Fruit fly (Drosophila melanogaster) ovary, adult (tissue): ENCODE results near the gene CG6873.

Source experiments
- CG17801 ChIP-seq: fragments of 200-800 bp; optimal IDR thresholded peaks from 2 replicates; lab custom pipeline; 2019; ENCODE audit warnings: missing biosample characterization, mild to moderate bottlenecking, missing genetic modification characterization, moderate library complexity; ENCODE audit not compliant: partially characterized antibody

The CG6873 gene

dm6 chrX:18709565-18709964 is 30.1 kb downstream of the CG6873 start, which contains the start of gene Cyp308a1:
Gene Cyp308a1 (plus strand): TSS chrX:18709865.
- TF ChIP-seq CG17801, result no peak

dm6 chrX:18703875-18704274 is 35.8 kb downstream of the CG6873 start:
- no peak for TF ChIP-seq CG17801

- TF ChIP-seq CG17801, result no peak
Observed at dm6 chrX:18702245-18702644, 37.5 kb downstream of the CG6873 start.

DNA sequence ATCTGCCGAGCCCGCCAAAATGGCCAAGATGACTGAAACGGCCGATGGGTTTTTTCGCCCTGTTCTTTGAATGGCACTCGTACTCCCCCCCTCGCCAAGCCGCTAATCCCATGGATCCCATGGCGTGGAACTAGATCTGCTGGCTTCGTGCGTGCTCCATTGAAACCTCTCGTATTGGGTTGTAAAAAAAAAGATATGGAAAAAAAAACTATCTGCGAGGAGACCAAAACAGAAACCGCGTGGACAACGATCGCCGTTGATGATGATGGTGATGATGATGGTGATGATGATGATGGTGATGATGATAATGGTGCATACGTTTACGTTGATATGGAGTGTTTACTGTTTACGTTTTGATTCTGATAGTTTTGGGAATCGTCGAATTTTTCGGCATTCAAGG is 37.9 kb downstream of the CG6873 start:
- no peak for TF ChIP-seq CG17801

- no peak for TF ChIP-seq CG17801
Observed at dm6 chrX:18700586-18700985, 39.1 kb downstream of the CG6873 start.

DNA sequence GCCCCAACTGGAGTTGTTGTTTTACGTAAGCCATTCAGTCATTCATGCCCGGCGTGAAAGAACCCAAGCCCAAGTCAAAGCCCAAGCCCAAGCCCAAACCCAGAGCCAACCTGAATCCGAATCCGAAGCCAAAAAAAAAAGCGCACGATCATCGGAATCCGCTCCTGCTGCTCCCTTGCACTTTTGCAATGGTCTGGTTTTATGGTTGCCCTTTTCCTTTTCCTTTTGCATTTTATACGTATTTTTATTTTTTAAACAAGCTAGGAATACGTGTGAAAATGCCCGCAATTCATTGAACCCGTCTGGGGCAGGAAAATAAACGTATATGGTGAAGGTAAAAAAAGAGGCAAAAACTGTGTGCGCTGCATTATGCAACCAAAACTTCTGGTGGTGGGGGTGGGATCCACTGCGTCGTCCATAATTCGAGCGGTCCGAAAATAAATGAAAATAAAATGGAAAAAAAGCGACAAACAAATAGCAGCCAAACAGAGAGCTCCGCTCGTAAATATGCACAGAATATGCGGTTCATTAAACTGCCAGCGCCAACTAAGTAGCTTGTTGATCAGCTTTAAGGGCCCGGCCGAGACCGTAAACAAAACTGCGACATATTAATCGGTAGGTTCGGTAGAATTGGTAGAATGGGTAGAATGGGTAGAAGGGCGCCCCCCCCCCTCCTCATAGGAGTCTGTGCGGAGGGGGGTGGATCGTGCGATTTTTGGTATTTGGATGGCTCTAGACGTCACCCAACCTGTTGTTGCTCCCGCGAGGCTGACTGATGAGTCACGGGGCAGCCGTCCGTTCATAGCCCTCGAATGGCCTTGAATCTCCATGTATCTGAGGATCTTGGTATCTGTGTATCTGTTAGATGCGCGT is 40.2 kb downstream of the CG6873 start:
- no peak for TF ChIP-seq CG17801

- no peak for TF ChIP-seq CG17801
Observed at dm6 chrX:18695603-18696002, 44.1 kb downstream of the CG6873 start.

DNA sequence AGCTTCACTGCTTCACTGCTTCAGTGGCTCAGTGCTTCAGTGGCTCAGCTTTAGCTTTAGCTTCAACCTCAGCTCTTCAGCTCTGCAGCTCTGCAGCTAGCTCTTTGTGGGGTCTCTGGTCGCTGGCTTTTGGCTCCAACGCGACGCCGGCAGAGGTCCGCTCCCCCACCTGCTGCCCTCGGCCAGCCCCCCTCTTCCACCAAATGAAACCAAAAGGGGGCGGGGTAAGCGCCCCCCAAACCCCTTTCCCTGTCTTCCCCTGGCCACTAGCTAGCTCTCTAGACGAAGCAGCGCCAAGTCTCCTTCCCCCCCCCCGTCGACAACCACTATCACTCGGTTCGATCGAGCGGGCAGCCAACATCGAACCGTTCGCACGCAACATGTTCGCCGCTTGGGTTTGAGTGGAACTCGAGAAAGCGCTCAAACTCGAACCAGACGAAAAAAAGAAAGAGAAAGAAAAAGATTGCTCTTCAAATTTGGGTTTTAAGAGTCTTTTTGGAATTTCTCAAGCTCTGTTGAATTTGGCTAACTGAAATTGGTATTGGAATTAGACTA is 46.7 kb downstream of the CG6873 start, which contains the start of gene Cyp18a1:
Cyp18a1 (minus strand) TSS at position 95 of the 555 bp plus-strand sequence.
- no peak for TF ChIP-seq CG17801
